Fruit fly (Drosophila melanogaster): ENCODE results near the gene CG17944.

CG17944 gene

dm6 chr3R:7326200-7326599, 35.7 kb downstream of the CG17944 start:
- TF ChIP-seq CG4318 (GFP tag; optimal IDR thresholded peaks at IDR 0.05) (peak; percentile 9), CG3032 (tag; optimal IDR thresholded peaks at IDR 0.05) (no peak), Smox (GFP tag; optimal IDR thresholded peaks at IDR 0.05) (peak; percentile 45), CG8319 (GFP tag; optimal IDR thresholded peaks at IDR 0.05) (no peak), svp (GFP tag) (peak; percentile 83), esn (GFP tag; optimal IDR thresholded peaks at IDR 0.05) (peak; percentile 66), CG6792 (GFP tag; optimal IDR thresholded peaks at IDR 0.05) (peak; percentile 35), spab (GFP tag; optimal IDR thresholded peaks at IDR 0.05) (peak; percentile 22), CG32006 (GFP tag; optimal IDR thresholded peaks at IDR 0.05) (peak; percentile 58), CG10631 (GFP tag; optimal IDR thresholded peaks at IDR 0.05) (peak; percentile 39), Ets96B (tag; optimal IDR thresholded peaks at IDR 0.05) (peak; percentile 27), vri (GFP tag; optimal IDR thresholded peaks at IDR 0.05) (peak; percentile 21), pdm3 (GFP tag; optimal IDR thresholded peaks at IDR 0.05) (peak; percentile 41), topi (GFP tag; optimal IDR thresholded peaks at IDR 0.05) (peak; percentile 45), OdsH (GFP tag; optimal IDR thresholded peaks at IDR 0.05) (peak; percentile 48), CG16779 (tag; optimal IDR thresholded peaks at IDR 0.05) (no peak), Eip78C (GFP tag) (peak; percentile 86), lz (GFP tag; optimal IDR thresholded peaks at IDR 0.05) (peak; percentile 32), Met (GFP tag; optimal IDR thresholded peaks at IDR 0.05) (peak; percentile 64), Sox14 (GFP tag; optimal IDR thresholded peaks at IDR 0.05) (peak; percentile 0), CG34406 (GFP tag; optimal IDR thresholded peaks at IDR 0.05) (peak; percentile 5), CG6276 (GFP tag; optimal IDR thresholded peaks at IDR 0.05) (no peak), CG8632 (GFP tag; optimal IDR thresholded peaks at IDR 0.05) (no peak), acj6 (GFP tag; optimal IDR thresholded peaks at IDR 0.05) (peak; percentile 36), CG10669 (GFP tag; optimal IDR thresholded peaks at IDR 0.05) (peak; percentile 13), CG11294 (GFP tag; IDR thresholded peaks at IDR 0.05) (no peak), salr (GFP tag; optimal IDR thresholded peaks at IDR 0.05) (peak in 1 of 2 experiments; percentile 25), CG3919 (GFP tag; optimal IDR thresholded peaks at IDR 0.05) (peak; percentile 28), Hr39 (GFP tag; optimal IDR thresholded peaks at IDR 0.05) (peak; percentile 45), achi (GFP tag; optimal IDR thresholded peaks at IDR 0.05) (peak; percentile 32), Eip75B (GFP tag; optimal IDR thresholded peaks at IDR 0.05) (no peak), Lpt (GFP tag; optimal IDR thresholded peaks at IDR 0.05) (peak; percentile 13), CG6808 (GFP tag; optimal IDR thresholded peaks at IDR 0.05) (peak; percentile 35), cyc (GFP tag; optimal IDR thresholded peaks at IDR 0.05) (peak; percentile 26), CG11902 (GFP tag; optimal IDR thresholded peaks at IDR 0.05) (peak; percentile 23), CG31627 (GFP tag; optimal IDR thresholded peaks at IDR 0.05) (peak; percentile 31), CG8119 (GFP tag; IDR thresholded peaks at IDR 0.05) (no peak), ss (GFP tag; optimal IDR thresholded peaks at IDR 0.05) (no peak)

- TF ChIP-seq CG3919 (GFP tag; optimal IDR thresholded peaks at IDR 0.05), result no peak
- no peak for TF ChIP-seq cyc (GFP tag; optimal IDR thresholded peaks at IDR 0.05)
- TF ChIP-seq CG6808 (GFP tag; optimal IDR thresholded peaks at IDR 0.05), result no peak
- TF ChIP-seq Eip78C (GFP tag), result no peak
- TF ChIP-seq Sox102F (GFP tag; optimal IDR thresholded peaks at IDR 0.05), result peak; percentile 35
- peak; percentile 79 for TF ChIP-seq vri (GFP tag; optimal IDR thresholded peaks at IDR 0.05)
- peak; percentile 8 for TF ChIP-seq Blimp-1 (GFP tag; optimal IDR thresholded peaks at IDR 0.05)
- no peak for TF ChIP-seq spab (GFP tag; optimal IDR thresholded peaks at IDR 0.05)
- no peak for TF ChIP-seq CG15336 (GFP tag; IDR thresholded peaks at IDR 0.05)
- TF ChIP-seq dsx (GFP tag; optimal IDR thresholded peaks at IDR 0.05; ENCODE audit: poor library complexity, severe bottlenecking), result no peak
- TF ChIP-seq CG8319 (GFP tag; optimal IDR thresholded peaks at IDR 0.05), result no peak
- TF ChIP-seq eg (GFP tag; IDR thresholded peaks at IDR 0.05), result no peak
- peak; percentile 70 for TF ChIP-seq CG6854 (GFP tag; optimal IDR thresholded peaks at IDR 0.05)
- TF ChIP-seq CG32006 (GFP tag; optimal IDR thresholded peaks at IDR 0.05), result no peak
- no peak for TF ChIP-seq CG11294 (GFP tag; IDR thresholded peaks at IDR 0.05)
- no peak for TF ChIP-seq Eip93F (GFP tag; optimal IDR thresholded peaks at IDR 0.05)
These were observed 39.4 kb downstream of the CG17944 start for dm6 chr3R:7322549-7322948.

All from whole organism, prepupa.